Worm (Caenorhabditis elegans): ENCODE data around the gene R07D5.2.

ce11 chrX:15166122-15166521, 49.7 kb upstream of the R07D5.2 start, which contains the start of gene T10B10.8:
- TF ChIP-seq flt-1 (GFP tag; IDR thresholded peaks at IDR 0.05) (no peak), ztf-29 (GFP tag; IDR thresholded peaks at IDR 0.05) (no peak), cog-1 (tag; optimal IDR thresholded peaks at IDR 0.05) (no peak), ref-1 (GFP tag; conservative IDR thresholded peaks at IDR 0.05) (no peak), T22C8.4 (GFP tag; IDR thresholded peaks at IDR 0.05) (no peak), klf-2 (GFP tag; conservative IDR thresholded peaks at IDR 0.05) (no peak)
